Fruit fly (Drosophila melanogaster) whole organism, embryonic: ENCODE results near the gene CG34034.

Experiments
- BEAF-32 ChIP-seq: fragments of 200-800 bp; sonication (Bioruptor generic); optimal IDR thresholded peaks from 3 replicates; lab custom pipeline; 2017; ENCODE audit warnings: missing biosample characterization, missing genetic modification characterization, mild to moderate bottlenecking, moderate library complexity, missing genetic modification reagents
- CG11247 ChIP-seq: fragments of 200-800 bp; sonication (Bioruptor generic); IDR thresholded peaks from 2 replicates; pipeline ENCODE4 v1.3.6; 2022; ENCODE audit warnings: missing biosample characterization, missing genetic modification characterization
- CG1603 ChIP-seq: fragments of 200-800 bp; sonication (Bioruptor generic); optimal IDR thresholded peaks from 2 replicates; lab custom pipeline; 2019; ENCODE audit warnings: missing biosample characterization, mild to moderate bottlenecking, missing genetic modification characterization, moderate library complexity
- CG18599 ChIP-seq: fragments of 200-800 bp; sonication (Bioruptor generic); optimal IDR thresholded peaks from 3 replicates; lab custom pipeline; 2017; ENCODE audit warnings: missing biosample characterization, missing genetic modification characterization, mild to moderate bottlenecking, moderate library complexity, missing genetic modification reagents
- CG2129 ChIP-seq: fragments of 200-800 bp; sonication (Bioruptor generic); IDR thresholded peaks from 2 replicates; pipeline ENCODE4 v1.3.6; 2022; ENCODE audit warnings: missing biosample characterization, missing genetic modification characterization; ENCODE audit not compliant: partially characterized antibody
- CG34224 ChIP-seq: fragments of 200-800 bp; sonication (Bioruptor generic); IDR thresholded peaks from 3 replicates; pipeline ENCODE4 v1.3.6; 2022; ENCODE audit warnings: missing biosample characterization, missing genetic modification characterization; ENCODE audit not compliant: partially characterized antibody
- CG7271 ChIP-seq: fragments of 200-800 bp; sonication (Bioruptor generic); optimal IDR thresholded peaks from 2 replicates; lab custom pipeline; 2018; ENCODE audit warnings: missing biosample characterization, mild to moderate bottlenecking, missing genetic modification characterization, moderate library complexity
- CG7987 ChIP-seq: fragments of 200-800 bp; sonication (Bioruptor generic); optimal IDR thresholded peaks from 2 replicates; lab custom pipeline; 2018; ENCODE audit warnings: missing biosample characterization, mild to moderate bottlenecking, missing genetic modification characterization, moderate library complexity
- CG9609 ChIP-seq: fragments of 200-800 bp; sonication (Bioruptor generic); optimal IDR thresholded peaks from 3 replicates; lab custom pipeline; 2016; ENCODE audit warnings: missing biosample characterization, missing genetic modification characterization
- Dll ChIP-seq: fragments of 200-800 bp; sonication (Bioruptor generic); IDR thresholded peaks from 4 replicates; pipeline ENCODE4 v1.3.6; 2022; ENCODE audit warnings: missing biosample characterization, missing genetic modification characterization; ENCODE audit not compliant: partially characterized antibody
- Doc3 ChIP-seq: fragments of 200-800 bp; sonication (Bioruptor generic); IDR thresholded peaks from 3 replicates; pipeline ENCODE4 v1.3.6; 2022; ENCODE audit warnings: missing biosample characterization, missing genetic modification characterization; ENCODE audit not compliant: partially characterized antibody
- H2.0 ChIP-seq: fragments of 200-800 bp; sonication (Bioruptor generic); IDR thresholded peaks from 2 replicates; pipeline ENCODE4 v1.3.6; 2022; ENCODE audit warnings: missing biosample characterization, missing genetic modification characterization
- Scr ChIP-seq: fragments of 200-800 bp; sonication (Bioruptor generic); IDR thresholded peaks from 2 replicates; pipeline ENCODE4 v1.3.6; 2022; ENCODE audit warnings: missing biosample characterization, missing genetic modification characterization; ENCODE audit not compliant: partially characterized antibody
- Spps ChIP-seq: fragments of 200-800 bp; sonication (Bioruptor generic); optimal IDR thresholded peaks from 2 replicates; lab custom pipeline; 2018; ENCODE audit warnings: missing biosample characterization, mild to moderate bottlenecking, missing genetic modification characterization
- Sry-β ChIP-seq: fragments of 200-800 bp; sonication (Bioruptor generic); optimal IDR thresholded peaks from 2 replicates; lab custom pipeline; 2018; ENCODE audit warnings: missing biosample characterization, mild to moderate bottlenecking, missing genetic modification characterization, moderate library complexity
- Trl ChIP-seq, 3 experiments: fragments of >200 bp in 2 of 3; fragments of 200-800 bp in 1 of 3; sonication (Bioruptor generic) in 1 of 3; optimal IDR thresholded peaks; 2 replicates in 1 of 3; 3 replicates in 2 of 3; lab custom pipeline; 2016 to 2017; ENCODE audit warnings: missing biosample characterization in 1 of 3, missing genetic modification characterization in 1 of 3
- cato ChIP-seq: fragments of 200-800 bp; sonication (Bioruptor generic); optimal IDR thresholded peaks from 2 replicates; lab custom pipeline; 2016; ENCODE audit warnings: missing biosample characterization, missing genetic modification characterization, borderline replicate concordance
- caup ChIP-seq: fragments of 200-800 bp; sonication (Bioruptor generic); optimal IDR thresholded peaks from 3 replicates; lab custom pipeline; 2017; ENCODE audit warnings: missing biosample characterization, mild to moderate bottlenecking, missing genetic modification characterization, moderate library complexity; ENCODE audit not compliant: severe bottlenecking
- gcm ChIP-seq: fragments of 200-800 bp; sonication (Bioruptor generic); optimal IDR thresholded peaks from 2 replicates; lab custom pipeline; 2019; ENCODE audit warnings: missing biosample characterization, mild to moderate bottlenecking, missing genetic modification characterization, moderate library complexity
- ind ChIP-seq: fragments of 200-800 bp; sonication (Bioruptor generic); optimal IDR thresholded peaks from 3 replicates; lab custom pipeline; 2016; ENCODE audit warnings: missing biosample characterization, missing genetic modification characterization
- nerfin-1 ChIP-seq: fragments of 200-800 bp; sonication (Bioruptor generic); optimal IDR thresholded peaks from 3 replicates; lab custom pipeline; 2019; ENCODE audit warnings: missing biosample characterization, mild to moderate bottlenecking, missing genetic modification characterization, moderate library complexity
- row ChIP-seq: fragments of 200-800 bp; sonication (Bioruptor generic); IDR thresholded peaks from 3 replicates; pipeline ENCODE4 v1.3.6; 2022; ENCODE audit warnings: missing biosample characterization, missing genetic modification characterization
- sens ChIP-seq: fragments of 200-800 bp; sonication (Bioruptor generic); peaks from one replicate; lab custom pipeline; 2016; ENCODE audit warnings: missing biosample characterization, missing genetic modification characterization
- usp ChIP-seq: fragments of >200 bp; optimal IDR thresholded peaks from 2 replicates; lab custom pipeline; 2017; ENCODE audit warnings: missing biosample characterization, missing genetic modification characterization

CG34034 gene

dm6 chr3R:21691114-21691513 is 47.8 kb downstream of the CG34034 start:
- TF ChIP-seq sens (peak; percentile 50), CG34224 (GFP tag; lab: Robert Waterston, UW) (no peak), gcm (no peak), Sry-β (peak; percentile 32), Doc3 (GFP tag; lab: Robert Waterston, UW) (peak; percentile 40; the same call in 1 of the 3 replicates), Dll (GFP tag; lab: Robert Waterston, UW) (peak; percentile 73), BEAF-32 (peak; percentile 20), H2.0 (GFP tag; lab: Robert Waterston, UW) (no peak), CG9609 (GFP tag; lab: Kevin White, UChicago) (no peak), CG1603 (peak; percentile 29), ind (GFP tag; lab: Kevin White, UChicago) (no peak), Scr (GFP tag; lab: Robert Waterston, UW) (peak; percentile 24; the same call in 1 of the 2 replicates), CG2129 (GFP tag; lab: Robert Waterston, UW) (0 out of 2 replicates have a peak, but pooled peaks have one; percentile 20), row (GFP tag; lab: Robert Waterston, UW) (0 out of 3 replicates have a peak, but pooled peaks have one; percentile 22), CG7271 (no peak)

- TF ChIP-seq usp (no peak), nerfin-1 (no peak), caup (GFP tag; lab: Kevin White, UChicago) (no peak), CG7987 (GFP tag; lab: Kevin White, UChicago) (no peak), cato (GFP tag; lab: Kevin White, UChicago) (no peak), CG18599 (GFP tag; lab: Kevin White, UChicago) (no peak), CG11247 (GFP tag; lab: Robert Waterston, UW) (no peak), Spps (tag; lab: Kevin White, UChicago) (no peak), Trl (optimal IDR thresholded peaks at IDR 0.05; lab: Kevin White, UChicago) (no peak), Trl (GFP tag; optimal IDR thresholded peaks at IDR 0.05; lab: Kevin White, UChicago) (no peak)
Measured at dm6 chr3R:21688596-21688995, 50.3 kb downstream of the CG34034 start.
